Worm (Caenorhabditis elegans): ENCODE results near the gene hsp-60.

hsp-60 gene

ce11 chrIII:1673320-1673719 is 53.8 kb downstream of the hsp-60 start:
- TF ChIP-seq ceh-13 (GFP tag; optimal IDR thresholded peaks at IDR 0.05) = no peak
- TF ChIP-seq B0310.2 (tag; optimal IDR thresholded peaks at IDR 0.05) = no peak
- no peak for TF ChIP-seq tbx-11 (GFP tag; IDR thresholded peaks at IDR 0.05)
- TF ChIP-seq hmbx-1 (tag; optimal IDR thresholded peaks at IDR 0.05) = no peak

ce11 chrIII:1674760-1675159 is 55.2 kb downstream of the hsp-60 start:
- TF ChIP-seq hmbx-1 (tag; optimal IDR thresholded peaks at IDR 0.05) (no peak), ama-1 (optimal IDR thresholded peaks at IDR 0.05) (no peak)

Measured in whole organism, early embryonic.